Fruit fly (Drosophila melanogaster) S2 (cell line): Measurements from ENCODE around the gene CG42446.

Experiments
- CG8478 ChIP-seq: fragments of >200 bp; optimal IDR thresholded peaks from 2 replicates; lab custom pipeline; 2018
- CTCF ChIP-seq, 2 experiments: fragments of >200 bp; optimal IDR thresholded peaks; 2 replicates each; lab custom pipeline; 2018

DNA sequence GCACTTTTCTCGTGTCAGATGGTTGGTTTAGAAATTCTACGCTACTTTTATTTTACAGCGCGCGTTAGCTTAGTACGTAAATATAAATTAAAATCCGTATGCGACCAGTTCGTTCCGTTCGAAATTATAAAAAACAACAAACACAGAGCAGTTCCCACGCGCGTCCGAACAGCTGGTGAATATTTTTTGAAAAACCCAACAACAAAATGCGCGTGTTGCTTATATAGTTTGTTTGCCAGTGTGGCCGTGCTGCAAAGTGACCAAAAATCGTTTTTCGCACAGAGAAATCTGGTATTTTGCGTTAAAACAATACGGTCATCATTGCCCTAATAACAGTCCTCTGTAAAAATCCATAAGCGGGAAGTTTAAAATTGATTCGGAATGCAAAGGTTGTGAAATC lies 21.6 kb downstream of the CG42446 start:
- no peak for TF ChIP-seq CG8478 (lab: Kevin White, UChicago)
- TF ChIP-seq CTCF (optimal IDR thresholded peaks at IDR 0.05; lab: Kevin White, UChicago), result peak in 1 of 2 experiments; percentile 8
